Worm (Caenorhabditis elegans): ENCODE data around the gene srbc-56.
A peak's percentile ranks its signal among the peaks of the same experiment; 100 is the strongest.

srbc-56 gene

DNA sequence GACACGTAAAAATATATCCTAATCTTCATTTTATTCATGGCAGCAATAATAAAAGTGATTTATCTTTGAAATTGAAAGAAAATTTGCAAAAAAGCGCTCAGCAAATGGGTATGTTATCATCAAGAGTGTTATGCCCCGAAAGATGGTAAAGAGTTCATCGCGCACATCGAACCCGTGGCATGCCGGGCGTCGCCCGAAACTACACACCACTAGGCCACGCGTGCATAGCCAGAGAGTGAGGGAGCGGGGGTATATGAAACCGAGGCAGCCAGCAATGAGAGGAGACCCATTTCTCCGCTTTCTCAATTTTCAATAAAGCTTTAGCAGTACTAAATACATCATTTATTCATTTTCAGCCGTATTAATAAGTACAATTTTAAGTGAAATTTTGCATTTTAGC lies 42.3 kb upstream of the srbc-56 start:
- TF ChIP-seq ceh-16 (tag; optimal IDR thresholded peaks at IDR 0.05) (peak; percentile 13), nhr-23 (tag; optimal IDR thresholded peaks at IDR 0.05) (no peak), skn-1 (tag; optimal IDR thresholded peaks at IDR 0.05) (peak; percentile 74), lin-39 (tag; optimal IDR thresholded peaks at IDR 0.05) (peak; percentile 86), lsy-12 (tag; optimal IDR thresholded peaks at IDR 0.05) (peak; percentile 66), tbx-2 (tag; optimal IDR thresholded peaks at IDR 0.05) (no peak), snpc-4 (tag; optimal IDR thresholded peaks at IDR 0.05) (peak; percentile 35), mml-1 (tag; optimal IDR thresholded peaks at IDR 0.05) (no peak), R02D3.7 (tag; optimal IDR thresholded peaks at IDR 0.05) (peak; percentile 36), elt-3 (tag; optimal IDR thresholded peaks at IDR 0.05) (peak in 1 of 3 experiments; percentile 67), fkh-2 (tag; optimal IDR thresholded peaks at IDR 0.05) (no peak), ceh-82 (tag; optimal IDR thresholded peaks at IDR 0.05) (peak; percentile 66), nhr-43 (tag; optimal IDR thresholded peaks at IDR 0.05; ENCODE audit: poor library complexity, severe bottlenecking) (peak; percentile 87), jun-1 (tag; optimal IDR thresholded peaks at IDR 0.05) (peak; percentile 52), nfya-1 (tag; optimal IDR thresholded peaks at IDR 0.05; ENCODE audit: insufficient read depth) (peak; percentile 69), ztf-4 (tag; optimal IDR thresholded peaks at IDR 0.05) (peak; percentile 36), nhr-77 (tag; optimal IDR thresholded peaks at IDR 0.05) (peak; percentile 45), aly-2 (tag; optimal IDR thresholded peaks at IDR 0.05) (no peak), eor-1 (tag; optimal IDR thresholded peaks at IDR 0.05) (no peak), nhr-11 (tag; optimal IDR thresholded peaks at IDR 0.05) (peak; percentile 18), ceh-28 (tag; optimal IDR thresholded peaks at IDR 0.05) (no peak), lin-15B (tag; optimal IDR thresholded peaks at IDR 0.05) (peak; percentile 36), sea-2 (GFP tag; optimal IDR thresholded peaks at IDR 0.05) (no peak), ztf-11 (tag; optimal IDR thresholded peaks at IDR 0.05) (no peak), pqm-1 (tag; optimal IDR thresholded peaks at IDR 0.05) (peak; percentile 53), fos-1 (tag; optimal IDR thresholded peaks at IDR 0.05) (no peak), ama-1 (optimal IDR thresholded peaks at IDR 0.05) (peak; percentile 34), elt-2 (tag; optimal IDR thresholded peaks at IDR 0.05) (peak; percentile 69)

DNA sequence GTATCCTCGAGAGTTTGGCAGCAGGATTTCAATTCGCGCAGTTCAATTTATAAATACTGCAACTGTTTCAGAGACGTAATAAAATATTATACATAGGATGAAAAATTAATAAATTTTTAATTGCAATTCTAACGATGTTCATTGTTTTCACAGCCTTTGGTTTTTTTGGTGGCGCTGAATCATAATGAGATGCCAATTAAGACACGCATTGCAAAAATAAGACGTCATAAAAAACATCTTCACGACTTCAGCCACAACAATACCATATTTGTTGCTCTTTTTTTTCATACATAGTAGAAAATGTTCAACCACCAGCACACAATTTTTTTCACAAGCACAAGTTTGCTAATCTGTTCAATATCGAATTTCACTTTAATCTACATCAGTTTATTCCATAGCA lies 40.8 kb upstream of the srbc-56 start, which contains the start of gene str-56:
Gene str-56 (plus strand): TSS at position 301 of the 400 bp plus-strand sequence.
- TF ChIP-seq jun-1 (tag; optimal IDR thresholded peaks at IDR 0.05): no peak
- no peak for TF ChIP-seq elt-1 (tag; optimal IDR thresholded peaks at IDR 0.05)
- TF ChIP-seq sea-2 (GFP tag; optimal IDR thresholded peaks at IDR 0.05): no peak
- no peak for TF ChIP-seq lin-39 (tag; optimal IDR thresholded peaks at IDR 0.05)
- no peak for TF ChIP-seq lin-15B (tag; optimal IDR thresholded peaks at IDR 0.05)
- TF ChIP-seq egl-5 (tag; optimal IDR thresholded peaks at IDR 0.05): no peak
- no peak for TF ChIP-seq fkh-2 (tag; optimal IDR thresholded peaks at IDR 0.05)
- no peak for TF ChIP-seq hmg-11 (tag; optimal IDR thresholded peaks at IDR 0.05)
- TF ChIP-seq unc-62 (GFP tag; optimal IDR thresholded peaks at IDR 0.05): no peak
- no peak for TF ChIP-seq nhr-43 (tag; optimal IDR thresholded peaks at IDR 0.05; ENCODE audit: poor library complexity, severe bottlenecking)
- no peak for TF ChIP-seq ceh-82 (tag; optimal IDR thresholded peaks at IDR 0.05)
- no peak for TF ChIP-seq nhr-12 (tag; optimal IDR thresholded peaks at IDR 0.05)
- no peak for TF ChIP-seq zag-1 (tag; optimal IDR thresholded peaks at IDR 0.05)
- TF ChIP-seq nhr-28 (tag; optimal IDR thresholded peaks at IDR 0.05): no peak

- no peak for TF ChIP-seq ztf-4 (tag; optimal IDR thresholded peaks at IDR 0.05)
- no peak for TF ChIP-seq nhr-12 (tag; optimal IDR thresholded peaks at IDR 0.05)
- no peak for TF ChIP-seq ceh-9 (tag; optimal IDR thresholded peaks at IDR 0.05)
- TF ChIP-seq elt-3 (tag; optimal IDR thresholded peaks at IDR 0.05): no peak
- TF ChIP-seq daf-12 (tag; optimal IDR thresholded peaks at IDR 0.05): no peak
- TF ChIP-seq fos-1 (tag; optimal IDR thresholded peaks at IDR 0.05): no peak
- TF ChIP-seq fkh-2 (tag; optimal IDR thresholded peaks at IDR 0.05): no peak
- TF ChIP-seq aly-2 (tag; optimal IDR thresholded peaks at IDR 0.05): no peak
- TF ChIP-seq nhr-237 (tag; optimal IDR thresholded peaks at IDR 0.05): no peak
- TF ChIP-seq mdl-1 (tag; optimal IDR thresholded peaks at IDR 0.05): no peak
Observed at ce11 chrV:15870356-15870755, 38.9 kb upstream of the srbc-56 start, which contains the start of gene str-57. TSS of gene str-57 (plus strand) at chrV:15870656.
